Fruit fly (Drosophila melanogaster) whole organism, embryonic: ENCODE measurements around the gene CG17637.

Experiments
- Ada2b ChIP-seq: fragments of 200-800 bp; sonication (Bioruptor generic); IDR thresholded peaks from 2 replicates; pipeline ENCODE4 v1.3.6; 2022; ENCODE audit warnings: missing biosample characterization, missing genetic modification characterization
- Atf3 ChIP-seq: fragments of 200-800 bp; sonication (Bioruptor generic); optimal IDR thresholded peaks from 3 replicates; lab custom pipeline; 2016; ENCODE audit warnings: missing biosample characterization, missing genetic modification characterization
- CG10147 ChIP-seq: fragments of 200-800 bp; sonication (Bioruptor generic); optimal IDR thresholded peaks from 2 replicates; lab custom pipeline; 2019; ENCODE audit warnings: missing biosample characterization, mild to moderate bottlenecking, missing genetic modification characterization, moderate library complexity
- CG11247 ChIP-seq: fragments of 200-800 bp; sonication (Bioruptor generic); IDR thresholded peaks from 2 replicates; pipeline ENCODE4 v1.3.6; 2022; ENCODE audit warnings: missing biosample characterization, missing genetic modification characterization
- CG12071 ChIP-seq: fragments of 200-800 bp; sonication (Bioruptor generic); optimal IDR thresholded peaks from 3 replicates; lab custom pipeline; 2018; ENCODE audit warnings: missing biosample characterization, mild to moderate bottlenecking, missing genetic modification characterization
- CG12659 ChIP-seq: fragments of 200-800 bp; sonication (Bioruptor generic); optimal IDR thresholded peaks from 3 replicates; lab custom pipeline; 2017; ENCODE audit warnings: mild to moderate bottlenecking, missing biosample characterization, missing genetic modification reagents, missing genetic modification characterization
- CG14965 ChIP-seq: fragments of 200-800 bp; sonication (Bioruptor generic); optimal IDR thresholded peaks from 2 replicates; lab custom pipeline; 2016; ENCODE audit warnings: missing biosample characterization, missing genetic modification characterization, borderline replicate concordance
- CG15269 ChIP-seq: fragments of 200-800 bp; sonication (Bioruptor generic); optimal IDR thresholded peaks from 2 replicates; lab custom pipeline; 2018; ENCODE audit warnings: missing biosample characterization, mild to moderate bottlenecking, missing genetic modification characterization, moderate library complexity
- CG15514 ChIP-seq: fragments of 200-800 bp; sonication (Bioruptor generic); optimal IDR thresholded peaks from 3 replicates; lab custom pipeline; 2017; ENCODE audit warnings: missing biosample characterization, missing genetic modification characterization, mild to moderate bottlenecking, moderate library complexity, missing genetic modification reagents
- CG1603 ChIP-seq: fragments of 200-800 bp; sonication (Bioruptor generic); optimal IDR thresholded peaks from 2 replicates; lab custom pipeline; 2019; ENCODE audit warnings: missing biosample characterization, mild to moderate bottlenecking, missing genetic modification characterization, moderate library complexity
- CG17328 ChIP-seq: fragments of 200-800 bp; sonication (Bioruptor generic); IDR thresholded peaks from 2 replicates; pipeline ENCODE4 v1.3.6; 2022; ENCODE audit warnings: missing biosample characterization, missing genetic modification characterization
- CG30431 ChIP-seq: fragments of 200-800 bp; sonication (Bioruptor generic); optimal IDR thresholded peaks from 2 replicates; lab custom pipeline; 2017; ENCODE audit warnings: missing biosample characterization, missing genetic modification characterization
- CG4404 ChIP-seq: fragments of 200-800 bp; sonication (Bioruptor generic); IDR thresholded peaks from 2 replicates; pipeline ENCODE4 v1.3.6; 2022; ENCODE audit warnings: missing biosample characterization, missing genetic modification characterization
- CG5180 ChIP-seq: fragments of 200-800 bp; sonication (Bioruptor generic); optimal IDR thresholded peaks from 3 replicates; lab custom pipeline; 2017; ENCODE audit warnings: missing biosample characterization, missing genetic modification characterization, mild to moderate bottlenecking, moderate library complexity, missing genetic modification reagents
- CG6654 ChIP-seq: fragments of 200-800 bp; sonication (Bioruptor generic); optimal IDR thresholded peaks from 2 replicates; lab custom pipeline; 2017; ENCODE audit warnings: missing biosample characterization, mild to moderate bottlenecking, missing genetic modification characterization
- CG6813 ChIP-seq: fragments of 200-800 bp; sonication (Bioruptor generic); optimal IDR thresholded peaks from 2 replicates; lab custom pipeline; 2017; ENCODE audit warnings: missing biosample characterization, missing genetic modification characterization, mild to moderate bottlenecking, moderate library complexity, missing genetic modification reagents
- CG7357 ChIP-seq: fragments of 200-800 bp; sonication (Bioruptor generic); IDR thresholded peaks from 3 replicates; pipeline ENCODE4 v1.3.6; 2022; ENCODE audit warnings: missing biosample characterization, missing genetic modification characterization
- CG9215 ChIP-seq: fragments of 200-800 bp; sonication (Bioruptor generic); IDR thresholded peaks from 2 replicates; pipeline ENCODE4 v1.3.6; 2022; ENCODE audit warnings: missing biosample characterization, missing genetic modification characterization
- CG9437 ChIP-seq: fragments of 200-800 bp; sonication (Bioruptor generic); optimal IDR thresholded peaks from 2 replicates; lab custom pipeline; 2018; ENCODE audit warnings: missing biosample characterization, mild to moderate bottlenecking, missing genetic modification characterization
- Drgx ChIP-seq: fragments of 200-800 bp; sonication (Bioruptor generic); IDR thresholded peaks from 2 replicates; pipeline ENCODE4 v1.3.6; 2022; ENCODE audit warnings: missing biosample characterization, missing genetic modification characterization
- Fer1 ChIP-seq: fragments of 200-800 bp; sonication (Bioruptor generic); optimal IDR thresholded peaks from 2 replicates; lab custom pipeline; 2017; ENCODE audit warnings: missing biosample characterization, mild to moderate bottlenecking, missing genetic modification characterization
- HmgZ ChIP-seq: fragments of 200-800 bp; sonication (Bioruptor generic); optimal IDR thresholded peaks from 2 replicates; lab custom pipeline; 2018; ENCODE audit warnings: missing biosample characterization, mild to moderate bottlenecking, missing genetic modification characterization
- Jarid2 ChIP-seq: fragments of 200-800 bp; sonication (Bioruptor generic); optimal IDR thresholded peaks from 3 replicates; lab custom pipeline; 2017; ENCODE audit warnings: mild to moderate bottlenecking, missing biosample characterization, missing genetic modification reagents, missing genetic modification characterization
- Kr ChIP-seq: fragments of 200-800 bp; sonication (Bioruptor generic); optimal IDR thresholded peaks from 2 replicates; lab custom pipeline; 2017; ENCODE audit warnings: missing biosample characterization, mild to moderate bottlenecking, missing genetic modification characterization
- MTF-1 ChIP-seq: fragments of 200-800 bp; sonication (Bioruptor generic); optimal IDR thresholded peaks from 2 replicates; lab custom pipeline; 2018; ENCODE audit warnings: missing biosample characterization, mild to moderate bottlenecking, missing genetic modification characterization, borderline replicate concordance
- Max ChIP-seq: fragments of 200-800 bp; sonication (Bioruptor generic); optimal IDR thresholded peaks from 2 replicates; lab custom pipeline; 2016; ENCODE audit warnings: missing biosample characterization, mild to moderate bottlenecking, missing genetic modification characterization
- NC2α ChIP-seq: fragments of 200-800 bp; sonication (Bioruptor generic); optimal IDR thresholded peaks from 2 replicates; lab custom pipeline; 2016; ENCODE audit warnings: missing biosample characterization, missing genetic modification characterization
- Trl ChIP-seq, 3 experiments: fragments of >200 bp in 2 of 3; fragments of 200-800 bp in 1 of 3; sonication (Bioruptor generic) in 1 of 3; optimal IDR thresholded peaks; 2 replicates in 1 of 3; 3 replicates in 2 of 3; lab custom pipeline; 2016 to 2017; ENCODE audit warnings: missing biosample characterization in 1 of 3, missing genetic modification characterization in 1 of 3
- Xbp1 ChIP-seq: fragments of 200-800 bp; sonication (Bioruptor generic); optimal IDR thresholded peaks from 3 replicates; lab custom pipeline; 2016; ENCODE audit warnings: missing biosample characterization, mild to moderate bottlenecking, missing genetic modification characterization
- ab ChIP-seq: fragments of 200-800 bp; sonication (Bioruptor generic); optimal IDR thresholded peaks from 2 replicates; lab custom pipeline; 2016; ENCODE audit warnings: missing biosample characterization, missing genetic modification characterization
- al ChIP-seq: fragments of 200-800 bp; sonication (Bioruptor generic); IDR thresholded peaks from 2 replicates; pipeline ENCODE4 v1.3.6; 2022; ENCODE audit warnings: missing biosample characterization, missing genetic modification characterization
- ap ChIP-seq: fragments of 200-800 bp; sonication (Bioruptor generic); IDR thresholded peaks from 2 replicates; pipeline ENCODE4 v1.3.6; 2022; ENCODE audit warnings: missing biosample characterization, missing genetic modification characterization
- bab2 ChIP-seq: fragments of 200-800 bp; sonication (Bioruptor generic); optimal IDR thresholded peaks from 2 replicates; lab custom pipeline; 2016; ENCODE audit warnings: missing biosample characterization, missing genetic modification characterization
- cas ChIP-seq: fragments of 200-800 bp; sonication (Bioruptor generic); IDR thresholded peaks from 2 replicates; pipeline ENCODE4 v1.3.6; 2022; ENCODE audit warnings: missing biosample characterization, missing genetic modification characterization
- crc ChIP-seq: fragments of 200-800 bp; sonication (Bioruptor generic); optimal IDR thresholded peaks from 2 replicates; lab custom pipeline; 2016; ENCODE audit warnings: missing biosample characterization, missing genetic modification characterization
- crp ChIP-seq, 2 experiments: fragments of 200-800 bp; sonication (Bioruptor generic); optimal IDR thresholded peaks; 2 replicates in 1 of 2; 3 replicates in 1 of 2; lab custom pipeline; 2017; ENCODE audit warnings: missing biosample characterization in 2 of 2, missing genetic modification characterization in 2 of 2, mild to moderate bottlenecking in 1 of 2, moderate library complexity in 1 of 2
- cwo ChIP-seq: fragments of 200-800 bp; sonication (Bioruptor generic); optimal IDR thresholded peaks from 3 replicates; lab custom pipeline; 2017; ENCODE audit warnings: missing biosample characterization, missing genetic modification characterization, mild to moderate bottlenecking, moderate library complexity, missing genetic modification reagents
- dimm ChIP-seq: fragments of 200-800 bp; sonication (Bioruptor generic); IDR thresholded peaks from 2 replicates; pipeline ENCODE4 v1.3.6; 2022; ENCODE audit warnings: missing biosample characterization, missing genetic modification characterization
- dysf ChIP-seq: fragments of 200-800 bp; sonication (Bioruptor generic); IDR thresholded peaks from 3 replicates; pipeline ENCODE4 v1.3.6; 2022; ENCODE audit warnings: missing biosample characterization, missing genetic modification characterization
- emc ChIP-seq: fragments of 200-800 bp; sonication (Bioruptor generic); optimal IDR thresholded peaks from 2 replicates; lab custom pipeline; 2016; ENCODE audit warnings: missing biosample characterization, missing genetic modification characterization
- en ChIP-seq: fragments of 200-800 bp; sonication (Bioruptor generic); optimal IDR thresholded peaks from 2 replicates; lab custom pipeline; 2016; ENCODE audit warnings: missing biosample characterization, missing genetic modification characterization
- fd102C ChIP-seq: fragments of 200-800 bp; sonication (Bioruptor generic); optimal IDR thresholded peaks from 2 replicates; lab custom pipeline; 2018; ENCODE audit warnings: missing biosample characterization, mild to moderate bottlenecking, missing genetic modification characterization, moderate library complexity
- org-1 ChIP-seq: fragments of 200-800 bp; sonication (Bioruptor generic); optimal IDR thresholded peaks from 2 replicates; lab custom pipeline; 2017; ENCODE audit warnings: missing biosample characterization, missing genetic modification characterization
- p53 ChIP-seq: fragments of 200-800 bp; sonication (Bioruptor generic); optimal IDR thresholded peaks from 2 replicates; lab custom pipeline; 2016; ENCODE audit warnings: missing biosample characterization, missing genetic modification characterization
- pb ChIP-seq: fragments of 200-800 bp; sonication (Bioruptor generic); optimal IDR thresholded peaks from 3 replicates; lab custom pipeline; 2016; ENCODE audit warnings: missing biosample characterization, missing genetic modification characterization
- pnt ChIP-seq: fragments of 200-800 bp; sonication (Bioruptor generic); optimal IDR thresholded peaks from 3 replicates; lab custom pipeline; 2016; ENCODE audit warnings: missing biosample characterization, missing genetic modification characterization
- ranshi ChIP-seq: fragments of 200-800 bp; sonication (Bioruptor generic); IDR thresholded peaks from 2 replicates; pipeline ENCODE4 v1.3.6; 2022; ENCODE audit warnings: missing biosample characterization, missing genetic modification characterization
- sd ChIP-seq: fragments of 200-800 bp; sonication (Bioruptor generic); optimal IDR thresholded peaks from 3 replicates; lab custom pipeline; 2018; ENCODE audit warnings: missing biosample characterization, mild to moderate bottlenecking, missing genetic modification characterization, moderate library complexity
- tll ChIP-seq, 2 experiments: fragments of 200-800 bp in 1 of 2; fragments of >200 bp in 1 of 2; sonication (Bioruptor generic) in 1 of 2; optimal IDR thresholded peaks; 2 replicates each; lab custom pipeline; 2017 to 2019; ENCODE audit warnings: missing biosample characterization in 2 of 2, missing genetic modification characterization in 2 of 2, mild to moderate bottlenecking in 1 of 2, moderate library complexity in 1 of 2

The CG17637 gene

DNA sequence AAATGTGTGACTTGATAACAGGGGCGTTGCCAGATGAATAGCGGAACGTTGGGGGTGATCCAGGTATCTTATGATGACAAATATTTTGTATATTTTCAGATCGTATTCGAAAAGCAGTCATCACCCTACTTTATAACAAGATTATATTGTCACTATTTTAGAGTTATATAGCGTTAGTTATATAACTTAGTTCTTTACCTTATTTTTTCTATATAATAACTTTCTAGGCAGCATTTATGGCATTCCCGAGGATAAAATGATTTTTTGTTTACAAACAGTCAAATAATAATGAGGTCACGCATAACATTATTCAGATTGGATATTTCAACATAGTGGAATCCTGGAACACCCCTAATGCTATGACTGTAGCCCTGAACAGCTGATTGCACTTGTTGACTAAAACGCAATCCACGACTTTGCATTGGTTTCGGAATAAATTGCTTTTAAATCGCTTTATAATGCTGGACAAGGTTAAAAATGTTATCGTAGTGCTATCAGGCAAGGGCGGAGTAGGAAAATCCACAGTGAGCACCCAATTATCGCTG lies 22.3 kb downstream of the CG17637 start, which contains the start of gene Nubp2 (continued):
- TF ChIP-seq ab (GFP tag; lab: Kevin White, UChicago) (peak; percentile 73), al (peak; percentile 95), Max (GFP tag; lab: Kevin White, UChicago) (peak; percentile 96), CG7357 (GFP tag; lab: Robert Waterston, UW) (peak; percentile 88), en (GFP tag; lab: Kevin White, UChicago) (peak; percentile 63), CG15514 (peak; percentile 87), p53 (peak; percentile 77), emc (GFP tag; lab: Kevin White, UChicago) (peak; percentile 90), HmgZ (tag; lab: Kevin White, UChicago) (peak; percentile 97), ranshi (GFP tag; lab: Robert Waterston, UW) (peak; percentile 87), cas (GFP tag; lab: Robert Waterston, UW) (peak; percentile 81), ap (peak; percentile 82), CG6813 (GFP tag; lab: Kevin White, UChicago) (peak; percentile 64), crp (GFP tag; optimal IDR thresholded peaks at IDR 0.05; lab: Kevin White, UChicago) (peak; percentile 92 to 96), sd (tag; lab: Kevin White, UChicago) (peak; percentile 90), org-1 (GFP tag; lab: Kevin White, UChicago) (peak; percentile 81), cwo (GFP tag; lab: Kevin White, UChicago) (peak; percentile 88), CG4404 (GFP tag; lab: Robert Waterston, UW) (peak; percentile 96), CG30431 (GFP tag; lab: Kevin White, UChicago) (peak; percentile 91), dysf (GFP tag; lab: Robert Waterston, UW) (peak; percentile 95), CG9437 (peak; percentile 90), Xbp1 (peak; percentile 98), CG5180 (peak; percentile 80), fd102C (GFP tag; lab: Kevin White, UChicago) (peak; percentile 53), CG1603 (tag; lab: Kevin White, UChicago) (peak; percentile 86), CG15269 (tag; lab: Kevin White, UChicago) (peak; percentile 96), CG9215 (GFP tag; lab: Robert Waterston, UW) (peak; percentile 94), pb (GFP tag; lab: Kevin White, UChicago) (peak; percentile 74), MTF-1 (GFP tag; lab: Kevin White, UChicago) (peak; percentile 65), crc (peak; percentile 76), NC2α (GFP tag; lab: Kevin White, UChicago) (peak; percentile 85), Drgx (peak; percentile 83), CG11247 (GFP tag; lab: Robert Waterston, UW) (peak; percentile 90), dimm (peak; percentile 82), CG10147 (GFP tag; lab: Kevin White, UChicago) (peak; percentile 95), Trl (optimal IDR thresholded peaks at IDR 0.05; lab: Kevin White, UChicago) (no peak), Trl (GFP tag; optimal IDR thresholded peaks at IDR 0.05; lab: Kevin White, UChicago) (peak; percentile 92), Fer1 (GFP tag; lab: Kevin White, UChicago) (peak; percentile 93), tll (GFP tag; optimal IDR thresholded peaks at IDR 0.05; lab: Kevin White, UChicago) (peak; percentile 82 to 88), CG14965 (GFP tag; lab: Kevin White, UChicago) (no peak), CG17328 (peak; percentile 81), CG12071 (GFP tag; lab: Kevin White, UChicago) (peak; percentile 81), Kr (peak; percentile 15), bab2 (GFP tag; lab: Kevin White, UChicago) (peak; percentile 94), Ada2b (GFP tag; lab: Robert Waterston, UW) (peak; percentile 90), pnt (GFP tag; lab: Kevin White, UChicago) (peak; percentile 94), CG12659 (GFP tag; lab: Kevin White, UChicago) (peak; percentile 98), Jarid2 (GFP tag; lab: Kevin White, UChicago) (peak; percentile 71), Atf3 (GFP tag; lab: Kevin White, UChicago) (peak; percentile 92), CG6654 (GFP tag; lab: Kevin White, UChicago) (peak; percentile 84)
